Worm (Caenorhabditis elegans): ENCODE results near the gene srw-109.

DNA sequence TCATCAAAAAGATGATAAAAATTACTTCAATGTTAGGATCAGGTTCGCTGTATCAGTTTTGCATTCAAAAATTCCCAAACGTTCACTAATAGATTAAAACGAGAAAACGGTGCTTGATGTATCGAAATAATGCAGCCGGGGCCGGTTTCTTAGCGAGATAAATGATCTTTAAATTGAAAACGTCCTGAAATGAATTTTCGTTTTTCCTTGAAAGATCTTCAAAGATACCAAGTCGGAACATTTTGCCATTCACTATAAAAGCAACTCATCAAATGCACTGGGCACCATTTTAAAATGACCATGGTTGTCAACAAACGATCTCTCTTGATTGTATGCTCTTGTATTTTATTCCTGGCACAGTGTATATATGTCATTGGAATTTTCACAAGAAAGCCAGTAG is 32.7 kb downstream of the srw-109 start, which contains the start of gene K06H6.5:
- no peak for TF ChIP-seq lin-14 (GFP tag; optimal IDR thresholded peaks at IDR 0.05)
- no peak for TF ChIP-seq nhr-11 (tag; optimal IDR thresholded peaks at IDR 0.05)
- TF ChIP-seq lsy-2 (tag; optimal IDR thresholded peaks at IDR 0.05) = no peak
- no peak for TF ChIP-seq ztf-11 (tag; optimal IDR thresholded peaks at IDR 0.05)
- no peak for TF ChIP-seq ceh-82 (tag; optimal IDR thresholded peaks at IDR 0.05)
- no peak for TF ChIP-seq jun-1 (tag; optimal IDR thresholded peaks at IDR 0.05)
- no peak for TF ChIP-seq nhr-47 (tag; optimal IDR thresholded peaks at IDR 0.05)
- no peak for TF ChIP-seq efl-1 (optimal IDR thresholded peaks at IDR 0.05)
- no peak for TF ChIP-seq efl-1 (GFP tag; optimal IDR thresholded peaks at IDR 0.05 in 1 of 2)
- TF ChIP-seq tlp-1 (tag; optimal IDR thresholded peaks at IDR 0.05) = no peak

Data from whole organism, L1 larva.